Worm (Caenorhabditis elegans) whole organism, L1 larva: ENCODE measurements around the gene pct-1.

Experiments used
- ama-1 ChIP-seq: fragments of 150-350 bp; optimal IDR thresholded peaks from 2 replicates; lab custom pipeline; 2014
- ces-1 ChIP-seq: fragments of 150-350 bp; optimal IDR thresholded peaks from 2 replicates; lab custom pipeline; 2014; ENCODE audit warnings: missing biosample characterization, missing genetic modification reagents, missing genetic modification characterization
- jun-1 ChIP-seq: fragments of 150-350 bp; optimal IDR thresholded peaks from 2 replicates; lab custom pipeline; 2014; ENCODE audit warnings: missing biosample characterization, missing genetic modification reagents, missing genetic modification characterization
- lin-39 ChIP-seq: fragments of 150-350 bp; optimal IDR thresholded peaks from 2 replicates; lab custom pipeline; 2014; ENCODE audit warnings: missing biosample characterization, missing genetic modification reagents, missing genetic modification characterization
- mdl-1 ChIP-seq, 2 experiments: fragments of 150-350 bp; optimal IDR thresholded peaks; 2 replicates each; lab custom pipeline; 2014 to 2017; ENCODE audit warnings: missing biosample characterization in 2 of 2, missing genetic modification characterization in 2 of 2, inconsistent platforms in 1 of 2
- nhr-237 ChIP-seq: fragments of 150-350 bp; optimal IDR thresholded peaks from 2 replicates; lab custom pipeline; 2014; ENCODE audit warnings: missing biosample characterization, missing genetic modification characterization
- nhr-28 ChIP-seq: fragments of 150-350 bp; optimal IDR thresholded peaks from 2 replicates; lab custom pipeline; 2014; ENCODE audit warnings: missing biosample characterization, missing genetic modification characterization
- rnt-1 ChIP-seq: sonication (generic microtip); optimal IDR thresholded peaks from 2 replicates; lab custom pipeline; 2016; ENCODE audit warnings: mild to moderate bottlenecking, missing genetic modification characterization, moderate library complexity, missing compliant biosample characterization
- unc-62 ChIP-seq: fragments of 150-350 bp; optimal IDR thresholded peaks from 2 replicates; lab custom pipeline; 2014; ENCODE audit warnings: missing biosample characterization, missing genetic modification reagents, missing genetic modification characterization
- unc-86 ChIP-seq: sonication (generic microtip); optimal IDR thresholded peaks from 2 replicates; lab custom pipeline; 2016; ENCODE audit warnings: missing genetic modification characterization, missing compliant biosample characterization
- vab-15 ChIP-seq: sonication (generic microtip); optimal IDR thresholded peaks from 2 replicates; lab custom pipeline; 2017; ENCODE audit warnings: missing genotype, mild to moderate bottlenecking, missing genetic modification characterization, missing compliant biosample characterization

DNA sequence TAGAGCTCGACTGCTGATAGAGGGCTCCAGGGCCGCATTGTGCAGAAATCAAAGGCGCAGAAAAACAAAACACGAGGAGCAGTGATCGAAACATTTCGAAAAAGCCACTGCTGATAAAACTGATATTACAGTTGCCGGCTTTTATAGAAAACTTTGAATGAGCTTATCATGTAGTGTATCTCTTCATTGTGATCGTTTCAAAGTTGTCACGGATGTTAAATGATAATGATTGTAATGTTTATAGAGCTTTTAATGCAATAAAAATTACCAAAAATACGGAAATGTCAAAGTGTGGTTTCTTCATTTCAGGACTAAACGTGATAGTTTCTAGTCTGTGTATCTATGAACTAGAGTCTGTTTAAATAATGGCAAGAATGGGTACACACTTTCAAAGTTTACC, 7.6 kb upstream of the pct-1 start, which contains the start of gene clec-52:
- TF ChIP-seq lin-39 (tag; lab: Kevin White, UChicago) (no peak), nhr-237 (tag; lab: Kevin White, UChicago) (no peak), vab-15 (tag; lab: Kevin White, UChicago) (no peak), mdl-1 (tag; optimal IDR thresholded peaks at IDR 0.05; lab: Kevin White, UChicago) (no peak), unc-62 (GFP tag; lab: Kevin White, UChicago) (no peak), nhr-28 (tag; lab: Kevin White, UChicago) (no peak), rnt-1 (tag; lab: Kevin White, UChicago) (no peak), ama-1 (lab: Kevin White, UChicago) (no peak), jun-1 (tag; lab: Kevin White, UChicago) (no peak), ces-1 (GFP tag; lab: Kevin White, UChicago) (no peak), unc-86 (tag; lab: Kevin White, UChicago) (no peak)
